Worm (Caenorhabditis elegans) whole organism, L4 larva: ENCODE results near the gene F13A7.12.

Experiments
- T20F7.1 ChIP-seq: fragments of 200-800 bp; sonication (Bioruptor generic); optimal IDR thresholded peaks from 2 replicates; lab custom pipeline; 2018; ENCODE audit warnings: mild to moderate bottlenecking, missing genetic modification characterization, missing compliant biosample characterization
- dmd-9 ChIP-seq: fragments of 200-800 bp; sonication (Bioruptor generic); IDR thresholded peaks from 2 replicates; pipeline ENCODE4 v1.3.6; 2022; ENCODE audit warnings: missing genetic modification reagents, missing genetic modification characterization, missing compliant biosample characterization
- dpl-1 ChIP-seq: fragments of 150-350 bp; optimal IDR thresholded peaks from 2 replicates; lab custom pipeline; 2014; ENCODE audit warnings: missing biosample characterization, missing genetic modification reagents, missing genetic modification characterization
- dve-1 ChIP-seq: sonication (generic microtip); optimal IDR thresholded peaks from 2 replicates; lab custom pipeline; 2017; ENCODE audit warnings: antibody characterized with exemption, mild to moderate bottlenecking, missing genetic modification characterization, missing compliant biosample characterization; ENCODE audit not compliant: insufficient read depth
- fkh-10 ChIP-seq: fragments of 150-350 bp; optimal IDR thresholded peaks from 2 replicates; lab custom pipeline; 2014; ENCODE audit warnings: missing biosample characterization, missing genetic modification reagents, missing genetic modification characterization
- fos-1 ChIP-seq: fragments of 150-350 bp; optimal IDR thresholded peaks from 2 replicates; lab custom pipeline; 2014; ENCODE audit warnings: missing biosample characterization, missing genetic modification characterization
- hlh-11 ChIP-seq: fragments of 200-800 bp; sonication (Bioruptor generic); optimal IDR thresholded peaks from 2 replicates; lab custom pipeline; 2018; ENCODE audit warnings: mild to moderate bottlenecking, missing genetic modification characterization, missing compliant biosample characterization
- jun-1 ChIP-seq: fragments of 150-350 bp; optimal IDR thresholded peaks from 2 replicates; lab custom pipeline; 2014; ENCODE audit warnings: missing biosample characterization, missing genetic modification reagents, missing genetic modification characterization
- lin-15B ChIP-seq: fragments of 150-350 bp; sonication (generic microtip); optimal IDR thresholded peaks from 3 replicates; lab custom pipeline; 2014; ENCODE audit warnings: missing biosample characterization, missing genetic modification characterization
- lir-3 ChIP-seq: sonication (generic microtip); optimal IDR thresholded peaks from 2 replicates; lab custom pipeline; 2016; ENCODE audit warnings: mild to moderate bottlenecking, missing genetic modification characterization, missing compliant biosample characterization
- lsy-2 ChIP-seq, 2 experiments: fragments of 150-350 bp in 1 of 2; sonication (generic microtip) in 1 of 2; optimal IDR thresholded peaks; 2 replicates each; lab custom pipeline; 2014 to 2017; ENCODE audit warnings: missing biosample characterization in 2 of 2, missing genetic modification characterization in 2 of 2
- nhr-41 ChIP-seq: fragments of 200-800 bp; sonication (Bioruptor generic); IDR thresholded peaks from 2 replicates; pipeline ENCODE4 v1.3.6; 2022; ENCODE audit warnings: missing genetic modification reagents, missing genetic modification characterization, missing compliant biosample characterization
- unc-130 ChIP-seq: sonication (generic microtip); optimal IDR thresholded peaks from 2 replicates; lab custom pipeline; 2016; ENCODE audit warnings: missing genetic modification reagents, missing genetic modification characterization, missing compliant biosample characterization

DNA sequence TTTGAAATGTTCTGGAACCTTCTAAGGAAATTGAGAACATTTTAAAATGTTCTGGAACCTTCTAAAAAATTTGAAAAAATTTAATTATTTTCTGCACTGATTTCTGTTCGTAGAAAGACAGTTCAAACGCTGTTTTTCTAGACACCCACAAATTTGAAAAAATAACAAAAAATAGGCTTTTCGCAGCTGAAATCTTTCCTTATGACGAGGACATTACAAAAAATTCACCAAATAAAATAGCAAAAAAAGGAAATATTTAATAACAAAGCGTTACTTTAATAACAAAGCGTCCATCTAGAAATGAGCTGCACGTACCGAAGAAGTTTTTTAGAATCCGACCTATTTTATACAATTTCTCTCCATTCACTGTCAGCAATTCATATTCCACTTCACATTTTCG, 47.8 kb downstream of the F13A7.12 start, which contains the start of gene srh-141:
- TF ChIP-seq fkh-10 (GFP tag; lab: Kevin White, UChicago) (no peak), dmd-9 (GFP tag; lab: Robert Waterston, UW) (no peak), lsy-2 (tag; optimal IDR thresholded peaks at IDR 0.05; lab: Kevin White, UChicago) (no peak), nhr-41 (GFP tag; lab: Robert Waterston, UW) (no peak), dve-1 (tag; lab: Kevin White, UChicago) (no peak), T20F7.1 (GFP tag; lab: Kevin White, UChicago) (no peak), lin-15B (no peak), dpl-1 (GFP tag; lab: Kevin White, UChicago) (no peak), lir-3 (tag; lab: Kevin White, UChicago) (no peak), fos-1 (tag; lab: Kevin White, UChicago) (no peak), hlh-11 (no peak), jun-1 (no peak), unc-130 (GFP tag; lab: Kevin White, UChicago) (no peak)
